Worm (Caenorhabditis elegans) whole organism, early embryonic: ENCODE data around the gene F20C5.11.

Experiments used
- B0310.2 ChIP-seq: sonication (generic microtip); optimal IDR thresholded peaks from 2 replicates; lab custom pipeline; 2016; ENCODE audit warnings: mild to moderate bottlenecking, missing genetic modification characterization, missing compliant biosample characterization
- F13C5.2 ChIP-seq: sonication (generic microtip); optimal IDR thresholded peaks from 2 replicates; lab custom pipeline; 2017; ENCODE audit warnings: mild to moderate bottlenecking, missing genetic modification characterization, inconsistent platforms, missing compliant biosample characterization
- aly-1 ChIP-seq: sonication (generic microtip); optimal IDR thresholded peaks from 2 replicates; lab custom pipeline; 2016; ENCODE audit warnings: missing genetic modification characterization, missing compliant biosample characterization
- ama-1 ChIP-seq: fragments of 150-350 bp; optimal IDR thresholded peaks from 2 replicates; lab custom pipeline; 2014
- ceh-13 ChIP-seq: fragments of 200-800 bp; sonication (Bioruptor generic); optimal IDR thresholded peaks from 2 replicates; lab custom pipeline; 2018; ENCODE audit warnings: mild to moderate bottlenecking, missing genetic modification characterization, missing compliant biosample characterization
- ceh-36 ChIP-seq: sonication (generic microtip); optimal IDR thresholded peaks from 2 replicates; lab custom pipeline; 2016; ENCODE audit warnings: missing genetic modification characterization, inconsistent platforms, missing compliant biosample characterization
- ets-7 ChIP-seq: sonication (generic microtip); optimal IDR thresholded peaks from 2 replicates; lab custom pipeline; 2016; ENCODE audit warnings: missing genotype, missing genetic modification characterization, missing compliant biosample characterization
- flt-1 ChIP-seq: fragments of 200-800 bp; sonication (Bioruptor generic); IDR thresholded peaks from 2 replicates; pipeline ENCODE4 v1.3.6; 2022; ENCODE audit warnings: missing genetic modification characterization, missing compliant biosample characterization
- hmbx-1 ChIP-seq: sonication (generic microtip); optimal IDR thresholded peaks from 2 replicates; lab custom pipeline; 2016; ENCODE audit warnings: mild to moderate bottlenecking, missing genetic modification characterization, missing compliant biosample characterization
- hmg-4 ChIP-seq: fragments of 200-800 bp; sonication (Bioruptor generic); optimal IDR thresholded peaks from 2 replicates; lab custom pipeline; 2018; ENCODE audit warnings: mild to moderate bottlenecking, missing genetic modification characterization, missing compliant biosample characterization
- hnd-1 ChIP-seq: sonication (generic microtip); optimal IDR thresholded peaks from 2 replicates; lab custom pipeline; 2016; ENCODE audit warnings: missing genetic modification characterization, missing compliant biosample characterization
- pes-1 ChIP-seq: fragments of 200-800 bp; sonication (Bioruptor generic); IDR thresholded peaks from 2 replicates; pipeline ENCODE4 v1.3.6; 2022; ENCODE audit warnings: missing genetic modification reagents, missing genetic modification characterization, missing compliant biosample characterization
- scrt-1 ChIP-seq: fragments of 200-800 bp; sonication (Bioruptor generic); IDR thresholded peaks from 2 replicates; pipeline ENCODE4 v1.3.6; 2022; ENCODE audit warnings: missing genetic modification characterization, missing compliant biosample characterization
- sea-1 ChIP-seq: fragments of 200-800 bp; sonication (Bioruptor generic); conservative IDR thresholded peaks from 2 replicates; pipeline ENCODE4 v1.3.6; 2022; ENCODE audit warnings: missing genetic modification characterization, missing compliant biosample characterization
- tbx-11 ChIP-seq: fragments of 200-800 bp; sonication (Bioruptor generic); IDR thresholded peaks from 2 replicates; pipeline ENCODE4 v1.3.6; 2022; ENCODE audit warnings: missing genetic modification characterization, missing compliant biosample characterization
- tbx-37 ChIP-seq: fragments of 200-800 bp; sonication (Bioruptor generic); conservative IDR thresholded peaks from 2 replicates; pipeline ENCODE4 v1.3.6; 2022; ENCODE audit warnings: missing genetic modification reagents, missing genetic modification characterization, missing compliant biosample characterization
- tra-4 ChIP-seq: sonication (generic microtip); optimal IDR thresholded peaks from 2 replicates; lab custom pipeline; 2017; ENCODE audit warnings: missing genetic modification characterization, missing compliant biosample characterization

The F20C5.11 gene

DNA sequence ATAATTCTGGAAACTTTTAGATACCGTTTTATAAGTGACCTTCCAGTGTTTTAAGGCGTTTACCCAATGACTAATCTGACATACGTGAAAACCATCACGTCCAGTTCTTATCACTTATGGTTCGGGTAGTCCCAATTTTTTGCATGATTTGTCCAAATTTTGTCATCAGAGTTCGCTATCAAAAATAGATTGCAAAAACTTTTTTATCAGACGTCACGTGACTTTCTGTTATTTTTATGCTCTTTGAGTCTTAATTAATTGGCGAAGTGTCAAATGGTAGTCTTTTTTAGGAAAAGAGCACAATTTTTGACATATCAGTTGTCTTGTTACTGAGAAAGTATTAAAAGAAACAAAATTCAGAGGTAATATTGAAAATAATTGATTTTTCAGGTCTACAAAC, 32.2 kb downstream of the F20C5.11 start:
- TF ChIP-seq B0310.2 (tag; lab: Kevin White, UChicago): no peak
- no peak for TF ChIP-seq scrt-1 (GFP tag; lab: Robert Waterston, UW)
- no peak for TF ChIP-seq aly-1 (tag; lab: Kevin White, UChicago)
- TF ChIP-seq tra-4 (tag; lab: Kevin White, UChicago): no peak
- TF ChIP-seq F13C5.2 (tag; lab: Kevin White, UChicago): no peak
- no peak for TF ChIP-seq hnd-1 (tag; lab: Kevin White, UChicago)
- no peak for TF ChIP-seq ceh-36 (tag; lab: Kevin White, UChicago)
- no peak for TF ChIP-seq tbx-37 (GFP tag; lab: Robert Waterston, UW)
- TF ChIP-seq ama-1: no peak

DNA sequence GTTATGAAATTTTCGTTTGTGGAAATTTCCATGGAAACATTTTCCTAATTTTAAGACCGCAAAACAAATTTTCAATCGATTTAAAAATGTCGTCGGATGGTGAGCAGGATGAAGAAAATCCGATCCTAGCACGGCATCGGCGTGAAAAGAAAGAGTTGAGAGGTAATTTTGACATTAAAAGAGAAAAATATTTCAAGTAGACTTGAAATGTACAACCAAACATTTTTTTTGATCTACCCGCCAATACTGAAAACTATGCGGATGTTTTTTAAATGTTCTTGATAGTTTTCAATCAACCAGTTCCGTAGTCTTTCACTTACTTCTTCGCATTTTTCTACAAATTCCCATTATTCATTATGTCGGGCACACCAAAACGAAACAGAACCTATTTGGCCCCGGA, 33.7 kb downstream of the F20C5.11 start, which contains the start of gene otub-3:
otub-3 (plus strand) TSS at position 56 of the 400 bp plus-strand sequence.
- TF ChIP-seq hnd-1 (tag; lab: Kevin White, UChicago) (no peak), scrt-1 (GFP tag; lab: Robert Waterston, UW) (no peak), tra-4 (tag; lab: Kevin White, UChicago) (no peak), hmg-4 (GFP tag; lab: Kevin White, UChicago) (no peak), F13C5.2 (tag; lab: Kevin White, UChicago) (no peak), ets-7 (tag; lab: Kevin White, UChicago) (no peak), aly-1 (tag; lab: Kevin White, UChicago) (no peak), flt-1 (GFP tag; lab: Robert Waterston, UW) (no peak), pes-1 (GFP tag; lab: Robert Waterston, UW) (no peak), tbx-37 (GFP tag; lab: Robert Waterston, UW) (no peak), ama-1 (no peak), B0310.2 (tag; lab: Kevin White, UChicago) (no peak), hmbx-1 (tag; lab: Kevin White, UChicago) (no peak), tbx-11 (GFP tag; lab: Robert Waterston, UW) (no peak), ceh-36 (tag; lab: Kevin White, UChicago) (no peak), ceh-13 (no peak), sea-1 (GFP tag; lab: Robert Waterston, UW) (no peak)

DNA sequence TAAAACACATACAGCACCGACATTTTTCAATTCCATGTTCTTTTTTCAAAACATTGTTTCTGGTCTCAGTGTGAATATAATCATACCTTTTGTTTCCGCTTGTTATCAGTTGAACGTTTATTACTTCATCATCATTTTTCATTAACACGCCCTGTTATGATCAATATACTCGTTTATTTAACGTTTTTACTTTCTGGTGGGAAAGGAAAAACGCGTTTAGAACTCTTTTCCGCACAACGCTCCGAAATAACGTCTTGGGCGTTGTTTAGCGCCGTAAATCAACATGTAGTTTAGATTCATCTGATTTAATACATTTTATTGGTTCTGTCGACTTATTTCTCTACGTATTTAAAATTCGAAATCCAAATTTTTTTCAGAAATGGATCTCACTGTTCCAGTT, 36.5 kb downstream of the F20C5.11 start, which contains the start of gene pgm-3:
pgm-3 (plus strand) TSS at position 378 of the 400 bp plus-strand sequence.
- TF ChIP-seq hmg-4 (GFP tag; lab: Kevin White, UChicago) (no peak), tbx-37 (GFP tag; lab: Robert Waterston, UW) (no peak), ama-1 (no peak), pes-1 (GFP tag; lab: Robert Waterston, UW) (no peak), hnd-1 (tag; lab: Kevin White, UChicago) (no peak), tbx-11 (GFP tag; lab: Robert Waterston, UW) (no peak), ets-7 (tag; lab: Kevin White, UChicago) (no peak), flt-1 (GFP tag; lab: Robert Waterston, UW) (no peak), B0310.2 (tag; lab: Kevin White, UChicago) (no peak), scrt-1 (GFP tag; lab: Robert Waterston, UW) (no peak), F13C5.2 (tag; lab: Kevin White, UChicago) (no peak), ceh-13 (no peak), ceh-36 (tag; lab: Kevin White, UChicago) (no peak), tra-4 (tag; lab: Kevin White, UChicago) (no peak), hmbx-1 (tag; lab: Kevin White, UChicago) (no peak), aly-1 (tag; lab: Kevin White, UChicago) (no peak), sea-1 (GFP tag; lab: Robert Waterston, UW) (no peak)

DNA sequence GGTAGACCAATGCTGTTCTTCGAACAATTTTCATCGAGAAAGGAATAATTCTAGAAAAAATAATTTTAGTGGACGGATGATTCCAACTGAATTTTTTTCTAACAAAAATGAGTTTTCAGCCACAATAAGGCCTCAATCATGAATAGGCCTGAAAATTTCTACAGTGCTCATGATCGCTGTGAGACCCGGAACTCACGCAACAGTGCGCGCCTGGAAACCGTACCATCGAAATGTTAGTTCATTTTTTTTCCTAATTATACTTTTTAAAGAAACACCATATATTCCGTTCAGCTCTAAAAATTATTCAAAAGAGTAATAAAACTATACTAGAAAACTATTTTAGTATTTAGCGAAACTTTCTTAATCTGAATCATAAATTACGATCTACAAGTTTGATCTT, 36.9 kb downstream of the F20C5.11 start:
- TF ChIP-seq sea-1 (GFP tag; lab: Robert Waterston, UW): no peak
- TF ChIP-seq B0310.2 (tag; lab: Kevin White, UChicago): no peak
- no peak for TF ChIP-seq ets-7 (tag; lab: Kevin White, UChicago)
- TF ChIP-seq ama-1: no peak
- TF ChIP-seq aly-1 (tag; lab: Kevin White, UChicago): no peak
- TF ChIP-seq tbx-37 (GFP tag; lab: Robert Waterston, UW): no peak

DNA sequence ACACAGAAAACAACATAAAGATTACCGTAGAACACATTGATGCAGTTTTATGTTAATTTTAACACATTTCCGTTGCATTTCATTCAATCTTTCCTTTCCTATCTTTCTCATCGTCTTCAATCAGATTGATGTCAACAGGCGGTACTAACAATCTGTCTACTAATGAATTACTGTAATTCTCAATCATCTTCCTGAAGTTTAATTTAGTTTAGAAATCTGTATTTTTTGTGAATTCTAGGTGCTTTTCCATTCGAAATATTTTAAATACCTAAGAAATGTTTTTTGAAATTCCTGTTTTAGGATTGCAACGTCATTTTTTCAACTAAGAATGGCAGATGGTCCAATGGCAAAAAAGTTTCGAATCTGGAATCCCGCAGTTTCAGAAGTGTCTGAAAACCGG, 38.1 kb downstream of the F20C5.11 start, which contains the start of gene F21D5.9:
F21D5.9 (plus strand) TSS at position 301 of the 400 bp plus-strand sequence.
- TF ChIP-seq ama-1 (no peak), hnd-1 (tag; lab: Kevin White, UChicago) (no peak), B0310.2 (tag; lab: Kevin White, UChicago) (no peak), ceh-36 (tag; lab: Kevin White, UChicago) (no peak), ceh-13 (no peak)

DNA sequence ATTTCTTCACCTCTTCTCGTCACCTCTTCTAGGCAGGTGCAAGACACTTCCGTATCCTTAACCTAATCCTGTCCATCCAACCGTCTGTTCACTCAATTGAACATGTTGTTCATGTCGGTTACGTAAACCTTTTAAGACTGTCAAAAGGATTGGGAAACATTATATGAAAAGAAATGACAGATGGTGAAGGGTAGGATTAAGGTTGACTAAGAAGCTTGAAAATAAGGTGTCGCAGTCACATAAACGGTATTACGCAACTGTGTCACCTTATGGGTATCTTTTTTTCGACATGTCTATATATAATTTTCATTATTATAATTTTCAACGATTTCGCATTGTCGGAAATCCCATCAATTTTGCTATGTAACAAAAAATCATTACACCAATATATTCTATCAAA, 39.0 kb downstream of the F20C5.11 start:
- TF ChIP-seq hmbx-1 (tag; lab: Kevin White, UChicago): no peak
- TF ChIP-seq ceh-36 (tag; lab: Kevin White, UChicago): no peak
- no peak for TF ChIP-seq tra-4 (tag; lab: Kevin White, UChicago)
- TF ChIP-seq tbx-37 (GFP tag; lab: Robert Waterston, UW): no peak
- TF ChIP-seq hnd-1 (tag; lab: Kevin White, UChicago): no peak
- no peak for TF ChIP-seq aly-1 (tag; lab: Kevin White, UChicago)
- TF ChIP-seq B0310.2 (tag; lab: Kevin White, UChicago): no peak

DNA sequence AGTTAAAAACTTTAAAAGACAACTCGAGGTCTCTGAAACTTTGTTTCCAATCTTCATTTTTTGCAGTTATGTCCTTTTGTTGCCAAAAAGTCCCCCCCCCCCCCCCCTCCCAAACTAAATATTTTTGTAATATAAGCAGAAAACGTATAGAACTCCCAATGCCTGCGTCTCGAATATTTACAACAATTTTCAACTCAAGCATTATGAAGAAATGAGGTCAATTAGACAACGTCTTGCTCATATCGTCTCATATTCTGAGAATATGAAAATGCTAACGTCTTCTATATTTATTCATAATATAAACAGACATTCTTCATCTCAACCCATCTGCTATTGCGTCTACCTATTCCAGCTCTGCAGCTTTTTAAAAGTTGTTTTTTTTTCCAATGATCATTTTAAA, 43.6 kb downstream of the F20C5.11 start, which contains the start of gene H23L24.1:
H23L24.1 (plus strand) TSS at position 301 of the 400 bp plus-strand sequence.
- TF ChIP-seq scrt-1 (GFP tag; lab: Robert Waterston, UW): no peak
- TF ChIP-seq ceh-36 (tag; lab: Kevin White, UChicago): no peak
- TF ChIP-seq aly-1 (tag; lab: Kevin White, UChicago): no peak
- TF ChIP-seq F13C5.2 (tag; lab: Kevin White, UChicago): no peak
- no peak for TF ChIP-seq hmbx-1 (tag; lab: Kevin White, UChicago)
- no peak for TF ChIP-seq hnd-1 (tag; lab: Kevin White, UChicago)
- TF ChIP-seq ceh-13: no peak
- TF ChIP-seq flt-1 (GFP tag; lab: Robert Waterston, UW): no peak
- TF ChIP-seq pes-1 (GFP tag; lab: Robert Waterston, UW): no peak
- TF ChIP-seq B0310.2 (tag; lab: Kevin White, UChicago): no peak
- TF ChIP-seq hmg-4 (GFP tag; lab: Kevin White, UChicago): no peak
